Fruit fly (Drosophila melanogaster) Kc167 (cell line): Measurements from ENCODE around the gene Hez.

Experiments used
- Myc ChIP-seq: fragments of >200 bp; optimal IDR thresholded peaks from 2 replicates; lab custom pipeline; 2017; ENCODE audit warnings: missing external identifiers
- Sin3A ChIP-seq: fragments of >200 bp; optimal IDR thresholded peaks from 2 replicates; lab custom pipeline; 2018; ENCODE audit warnings: missing external identifiers
- h ChIP-seq: fragments of >200 bp; optimal IDR thresholded peaks from 3 replicates; lab custom pipeline; 2018; ENCODE audit warnings: missing external identifiers
- insv ChIP-seq: fragments of >200 bp; optimal IDR thresholded peaks from 3 replicates; lab custom pipeline; 2018; ENCODE audit warnings: missing external identifiers
- psq ChIP-seq: fragments of >200 bp; optimal IDR thresholded peaks from 2 replicates; lab custom pipeline; 2017; ENCODE audit warnings: missing external identifiers
- ttk ChIP-seq: sonication (Bioruptor generic); optimal IDR thresholded peaks from 2 replicates; lab custom pipeline; 2017; ENCODE audit warnings: missing external identifiers

DNA sequence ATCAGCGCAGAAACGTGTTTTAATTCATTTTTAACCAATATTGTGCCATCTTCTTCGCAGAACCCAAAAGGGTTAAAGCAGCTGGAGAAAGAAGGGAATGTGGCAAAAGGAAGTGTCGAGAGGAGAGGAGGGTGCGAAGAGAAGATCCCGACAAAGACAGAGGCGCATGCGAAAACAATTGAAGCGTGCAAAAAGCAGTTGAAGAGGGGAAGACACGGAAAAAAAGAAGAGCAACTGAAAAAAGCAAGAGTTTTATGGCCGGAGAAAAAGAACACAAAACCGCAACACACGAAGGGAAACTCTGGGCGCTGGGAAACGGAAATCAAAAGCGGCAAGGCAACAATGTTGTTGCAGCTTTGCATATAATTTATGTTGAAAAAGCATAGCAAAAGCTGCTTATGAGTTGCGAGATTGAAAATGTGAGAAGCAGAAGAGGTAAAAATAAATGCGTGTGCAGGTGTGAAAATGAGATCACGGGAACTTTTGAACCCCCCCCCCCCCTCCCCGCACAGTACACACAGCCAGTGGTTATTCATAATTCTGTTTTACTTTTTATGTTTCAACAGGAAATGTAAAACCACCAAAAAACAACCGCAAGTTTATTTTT, 41.3 kb downstream of the Hez start:
- no peak for TF ChIP-seq Myc (lab: Kevin White, UChicago)
- no peak for TF ChIP-seq psq
- no peak for TF ChIP-seq ttk (lab: Kevin White, UChicago)
- TF ChIP-seq h (lab: Kevin White, UChicago), result no peak
- TF ChIP-seq Sin3A, result no peak
- TF ChIP-seq insv, result no peak
